Worm (Caenorhabditis elegans) whole organism, midembryonic: ENCODE measurements around the gene F31D4.5.

ENCODE experiments used
- flt-1 ChIP-seq: fragments of 200-800 bp; sonication (Bioruptor generic); IDR thresholded peaks from 2 replicates; pipeline ENCODE4 v1.3.6; 2022; ENCODE audit warnings: missing genetic modification characterization, missing compliant biosample characterization
- ref-1 ChIP-seq: fragments of 200-800 bp; sonication (Bioruptor generic); conservative IDR thresholded peaks from 2 replicates; pipeline ENCODE4 v1.3.6; 2022; ENCODE audit warnings: missing genetic modification reagents, missing genetic modification characterization, missing compliant biosample characterization

DNA sequence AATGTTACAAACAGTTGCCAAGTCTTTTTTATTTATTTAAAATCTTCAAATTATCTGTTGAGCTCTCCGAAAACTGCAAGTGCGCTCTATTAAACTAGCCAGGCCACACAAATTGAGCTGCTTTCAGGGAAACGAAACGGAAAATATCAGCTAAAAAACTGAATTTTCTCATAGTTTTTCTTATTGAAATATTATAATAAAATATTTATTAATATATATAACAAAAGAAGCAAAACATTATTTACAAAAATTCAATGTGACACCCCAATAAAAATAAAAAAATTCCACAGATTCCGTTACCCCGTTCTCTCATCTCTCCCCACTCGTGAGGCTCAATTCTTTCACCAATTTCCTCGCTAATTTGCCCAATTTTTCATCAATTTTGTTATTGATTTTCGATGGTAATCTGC, 21.3 kb upstream of the F31D4.5 start:
- TF ChIP-seq ref-1 (GFP tag; lab: Robert Waterston, UW) (no peak), flt-1 (peak; percentile 29; the same call in 1 of the 2 replicates)
